Fruit fly (Drosophila melanogaster): ENCODE data around the gene Apl.

Gene Apl

DNA sequence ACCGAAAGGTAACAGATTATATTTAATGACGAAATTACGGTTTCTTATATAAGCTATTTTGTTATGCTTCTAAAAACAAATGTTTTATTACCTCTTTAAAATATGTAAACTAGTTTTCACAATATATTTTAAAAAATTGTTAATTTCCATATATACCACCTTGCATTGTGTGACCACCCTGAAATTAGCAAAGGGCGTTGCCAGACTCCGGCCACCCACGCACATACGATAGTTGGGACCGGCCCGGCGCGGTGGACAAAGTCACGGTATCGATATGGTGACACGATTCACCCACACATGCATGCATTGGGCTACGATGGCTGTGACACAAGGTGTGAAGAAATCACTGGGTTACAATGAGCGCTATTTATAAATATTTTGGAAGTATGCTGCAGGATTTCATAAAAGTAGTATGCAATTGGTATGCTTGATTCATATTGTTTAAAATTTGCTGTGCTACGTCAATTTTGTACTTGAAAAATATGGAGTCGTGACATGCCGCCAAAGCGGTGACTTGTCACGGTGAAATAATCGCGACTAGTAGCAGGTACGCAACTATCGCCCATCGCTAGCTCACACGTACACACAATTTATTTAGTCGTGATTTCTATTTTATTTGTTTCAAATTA, 6.9 kb upstream of the Apl start (continued):
- peak; percentile 73; the same call in 2 of the 3 replicates for TF ChIP-seq CG17361 (GFP tag; IDR thresholded peaks at IDR 0.05)
- peak; percentile 72 for TF ChIP-seq gem (tag; optimal IDR thresholded peaks at IDR 0.05)
- TF ChIP-seq dmrt11E (tag; optimal IDR thresholded peaks at IDR 0.05): peak; percentile 37
- TF ChIP-seq tio (GFP tag; optimal IDR thresholded peaks at IDR 0.05): no peak
- peak; percentile 85 for TF ChIP-seq Opbp (GFP tag; IDR thresholded peaks at IDR 0.05; ENCODE audit: partially characterized antibody)
- peak; percentile 50 for TF ChIP-seq Ptx1 (GFP tag; IDR thresholded peaks at IDR 0.05)
- TF ChIP-seq nom (GFP tag; optimal IDR thresholded peaks at IDR 0.05): peak; percentile 99
- peak; percentile 41 for TF ChIP-seq tx (GFP tag; optimal IDR thresholded peaks at IDR 0.05)
- TF ChIP-seq Stat92E (GFP tag; optimal IDR thresholded peaks at IDR 0.05): no peak
- 0 out of 3 replicates have a peak, but pooled peaks have one; percentile 51 for TF ChIP-seq ase (GFP tag; IDR thresholded peaks at IDR 0.05)
- peak; percentile 49 for TF ChIP-seq Dip3 (GFP tag; optimal IDR thresholded peaks at IDR 0.05)
- TF ChIP-seq ken (GFP tag; IDR thresholded peaks at IDR 0.05): no peak
- peak; percentile 91 for TF ChIP-seq CG14860 (GFP tag; IDR thresholded peaks at IDR 0.05; ENCODE audit: partially characterized antibody)
- TF ChIP-seq E2f2 (GFP tag; IDR thresholded peaks at IDR 0.05): peak; percentile 47
- 0 out of 2 replicates have a peak, but pooled peaks have one; percentile 35 for TF ChIP-seq cas (GFP tag; IDR thresholded peaks at IDR 0.05)
- TF ChIP-seq CG2199 (GFP tag; IDR thresholded peaks at IDR 0.05): 0 out of 3 replicates have a peak, but pooled peaks have one; percentile 30
- peak; percentile 76 for TF ChIP-seq Ets97D (GFP tag; optimal IDR thresholded peaks at IDR 0.05)
- TF ChIP-seq fd96Cb (tag; optimal IDR thresholded peaks at IDR 0.05): peak; percentile 22
- TF ChIP-seq gce (GFP tag; IDR thresholded peaks at IDR 0.05): no peak
- peak; percentile 39; the same call in 2 of the 3 replicates for TF ChIP-seq CG14050 (GFP tag; IDR thresholded peaks at IDR 0.05)
- TF ChIP-seq CG13624 (GFP tag; optimal IDR thresholded peaks at IDR 0.05): peak; percentile 67
- no peak for TF ChIP-seq Taf1 (GFP tag; IDR thresholded peaks at IDR 0.05)
- TF ChIP-seq CoRest (tag; optimal IDR thresholded peaks at IDR 0.05): peak; percentile 74
- TF ChIP-seq CG2202 (tag; optimal IDR thresholded peaks at IDR 0.05): no peak
- no peak for TF ChIP-seq h (optimal IDR thresholded peaks at IDR 0.05)
- no peak for TF ChIP-seq odd (GFP tag; optimal IDR thresholded peaks at IDR 0.05)
- TF ChIP-seq CG15479 (GFP tag; optimal IDR thresholded peaks at IDR 0.05): no peak
- TF ChIP-seq hbn (GFP tag; IDR thresholded peaks at IDR 0.05; ENCODE audit: partially characterized antibody): peak; percentile 95
- TF ChIP-seq Kr (GFP tag; optimal IDR thresholded peaks at IDR 0.05): no peak
- TF ChIP-seq CG15514 (GFP tag; optimal IDR thresholded peaks at IDR 0.05): peak; percentile 69
- peak; percentile 42 for TF ChIP-seq wor (GFP tag; IDR thresholded peaks at IDR 0.05)
- peak; percentile 97 for TF ChIP-seq Scr (GFP tag; IDR thresholded peaks at IDR 0.05; ENCODE audit: partially characterized antibody)
- TF ChIP-seq NK7.1 (GFP tag; optimal IDR thresholded peaks at IDR 0.05): no peak
- TF ChIP-seq unpg (GFP tag; optimal IDR thresholded peaks at IDR 0.05): peak; percentile 64
- TF ChIP-seq gsb-n (tag; optimal IDR thresholded peaks at IDR 0.05): no peak
- peak in 1 of 2 experiments; percentile 57 for TF ChIP-seq crp (GFP tag; optimal IDR thresholded peaks at IDR 0.05)
- no peak for TF ChIP-seq CG6765 (GFP tag; optimal IDR thresholded peaks at IDR 0.05)
- TF ChIP-seq Dp (GFP tag; optimal IDR thresholded peaks at IDR 0.05): peak; percentile 47
- peak; percentile 55 for TF ChIP-seq gfzf (GFP tag; optimal IDR thresholded peaks at IDR 0.05)
- peak; percentile 86 for TF ChIP-seq CG14710 (tag; optimal IDR thresholded peaks at IDR 0.05)
- peak; percentile 83 for TF ChIP-seq Rfx (GFP tag; IDR thresholded peaks at IDR 0.05)
- TF ChIP-seq ap (GFP tag; IDR thresholded peaks at IDR 0.05): peak; percentile 47; the same call in 1 of the 2 replicates
- peak; percentile 61 for TF ChIP-seq eyg (GFP tag; optimal IDR thresholded peaks at IDR 0.05)
- TF ChIP-seq Ets65A (GFP tag): peak; percentile 97
- TF ChIP-seq dati (GFP tag; IDR thresholded peaks at IDR 0.05): no peak
- TF ChIP-seq inv (GFP tag; IDR thresholded peaks at IDR 0.05; ENCODE audit: partially characterized antibody): peak; percentile 93
- TF ChIP-seq CG7786 (GFP tag; optimal IDR thresholded peaks at IDR 0.05): peak; percentile 67
- peak; percentile 59 for TF ChIP-seq Camta (GFP tag; optimal IDR thresholded peaks at IDR 0.05)
- peak; percentile 62 for TF ChIP-seq E2f1 (GFP tag; IDR thresholded peaks at IDR 0.05)

Measured in whole organism, embryonic.